Worm (Caenorhabditis elegans) whole organism, midembryonic: Measurements from ENCODE around the gene drp-1.
"Not testable (repeated sequence)": the region's sequence is repeated elsewhere in the genome, so short reads cannot be mapped to it uniquely, and the experiment has no call there.

Experiments used
- T22C8.4 ChIP-seq: fragments of 200-800 bp; sonication (Bioruptor generic); IDR thresholded peaks from 2 replicates; pipeline ENCODE4 v1.3.6; 2022; ENCODE audit warnings: missing genetic modification characterization, missing compliant biosample characterization
- cog-1 ChIP-seq: sonication (generic microtip); optimal IDR thresholded peaks from 2 replicates; lab custom pipeline; 2016; ENCODE audit warnings: missing genetic modification characterization, missing compliant biosample characterization
- flt-1 ChIP-seq: fragments of 200-800 bp; sonication (Bioruptor generic); IDR thresholded peaks from 2 replicates; pipeline ENCODE4 v1.3.6; 2022; ENCODE audit warnings: missing genetic modification characterization, missing compliant biosample characterization
- klf-2 ChIP-seq: fragments of 200-800 bp; sonication (Bioruptor generic); conservative IDR thresholded peaks from 2 replicates; pipeline ENCODE4 v1.3.6; 2022; ENCODE audit warnings: missing genetic modification reagents, missing genetic modification characterization, missing compliant biosample characterization
- med-1 ChIP-seq: sonication (generic microtip); optimal IDR thresholded peaks from 2 replicates; lab custom pipeline; 2017; ENCODE audit warnings: missing genetic modification characterization, mild to moderate bottlenecking, missing compliant biosample characterization, antibody characterized with exemption, missing genetic modification reagents; ENCODE audit not compliant: insufficient read depth
- ref-1 ChIP-seq: fragments of 200-800 bp; sonication (Bioruptor generic); conservative IDR thresholded peaks from 2 replicates; pipeline ENCODE4 v1.3.6; 2022; ENCODE audit warnings: missing genetic modification reagents, missing genetic modification characterization, missing compliant biosample characterization
- tab-1 ChIP-seq: fragments of 200-800 bp; sonication (Bioruptor generic); IDR thresholded peaks from 2 replicates; pipeline ENCODE4 v1.3.6; 2022; ENCODE audit warnings: missing genetic modification characterization, missing compliant biosample characterization
- ztf-23 ChIP-seq: fragments of 200-800 bp; sonication (Bioruptor generic); IDR thresholded peaks from 2 replicates; pipeline ENCODE4 v1.3.6; 2022; ENCODE audit warnings: missing genetic modification reagents, missing genetic modification characterization, missing compliant biosample characterization
- ztf-29 ChIP-seq: fragments of 200-800 bp; sonication (Bioruptor generic); IDR thresholded peaks from 2 replicates; pipeline ENCODE4 v1.3.6; 2022; ENCODE audit warnings: missing genetic modification reagents, missing genetic modification characterization, missing compliant biosample characterization

drp-1 gene

ce11 chrIV:5537813-5538538, at the start of gene drp-1, which contains the start of gene fem-1:
Gene drp-1 (plus strand): TSS chrIV:5538488.
Gene fem-1 (minus strand): TSS chrIV:5537962.
- TF ChIP-seq cog-1 (tag; lab: Kevin White, UChicago) (no peak), ztf-29 (GFP tag; lab: Robert Waterston, UW) (no peak), tab-1 (GFP tag; lab: Robert Waterston, UW) (no peak), ztf-23 (GFP tag; lab: Robert Waterston, UW) (no peak), med-1 (GFP tag; lab: Kevin White, UChicago) (no peak), ref-1 (no peak)

- TF ChIP-seq ref-1; T22C8.4 (GFP tag; lab: Robert Waterston, UW); klf-2: not testable (repeated sequence)
These were observed 47.2 kb upstream of the drp-1 start, which contains the start of gene B0273.115 for ce11 chrIV:5491054-5491453. Gene B0273.115 (minus strand): TSS chrIV:5491154.

- TF ChIP-seq klf-2 (no peak), tab-1 (GFP tag; lab: Robert Waterston, UW) (no peak), med-1 (GFP tag; lab: Kevin White, UChicago) (no peak), ztf-23 (GFP tag; lab: Robert Waterston, UW) (no peak)
These were observed 46.1 kb upstream of the drp-1 start for ce11 chrIV:5492196-5492595.

ce11 chrIV:5493135-5493534, 45.2 kb upstream of the drp-1 start:
- TF ChIP-seq flt-1 (GFP tag; lab: Robert Waterston, UW) (no peak), ztf-29 (GFP tag; lab: Robert Waterston, UW) (no peak), klf-2 (no peak), tab-1 (GFP tag; lab: Robert Waterston, UW) (no peak), med-1 (GFP tag; lab: Kevin White, UChicago) (no peak), ref-1 (no peak), T22C8.4 (GFP tag; lab: Robert Waterston, UW) (no peak), ztf-23 (GFP tag; lab: Robert Waterston, UW) (no peak), cog-1 (tag; lab: Kevin White, UChicago) (no peak)

ce11 chrIV:5493692-5494091, 44.6 kb upstream of the drp-1 start, which contains the start of gene B0273.1:
Gene B0273.1 (plus strand): TSS chrIV:5493992.
- TF ChIP-seq cog-1 (tag; lab: Kevin White, UChicago) = no peak
- TF ChIP-seq tab-1 (GFP tag; lab: Robert Waterston, UW) = no peak
- no peak for TF ChIP-seq ztf-29 (GFP tag; lab: Robert Waterston, UW)
- TF ChIP-seq klf-2 = no peak
- TF ChIP-seq flt-1 (GFP tag; lab: Robert Waterston, UW) = no peak
- TF ChIP-seq ztf-23 (GFP tag; lab: Robert Waterston, UW) = no peak

ce11 chrIV:5494099-5494498, 44.2 kb upstream of the drp-1 start:
- TF ChIP-seq klf-2 (no peak), ztf-23 (GFP tag; lab: Robert Waterston, UW) (no peak), tab-1 (GFP tag; lab: Robert Waterston, UW) (no peak), ref-1 (no peak), ztf-29 (GFP tag; lab: Robert Waterston, UW) (no peak), T22C8.4 (GFP tag; lab: Robert Waterston, UW) (no peak), cog-1 (tag; lab: Kevin White, UChicago) (no peak), med-1 (GFP tag; lab: Kevin White, UChicago) (no peak), flt-1 (GFP tag; lab: Robert Waterston, UW) (no peak)

ce11 chrIV:5501414-5501813, 36.9 kb upstream of the drp-1 start:
- TF ChIP-seq ref-1 (no peak), tab-1 (GFP tag; lab: Robert Waterston, UW) (no peak), flt-1 (GFP tag; lab: Robert Waterston, UW) (no peak), ztf-23 (GFP tag; lab: Robert Waterston, UW) (no peak), T22C8.4 (GFP tag; lab: Robert Waterston, UW) (no peak), cog-1 (tag; lab: Kevin White, UChicago) (no peak)

ce11 chrIV:5502610-5503009, 35.7 kb upstream of the drp-1 start:
- TF ChIP-seq flt-1 (GFP tag; lab: Robert Waterston, UW) (no peak), cog-1 (tag; lab: Kevin White, UChicago) (no peak), T22C8.4 (GFP tag; lab: Robert Waterston, UW) (no peak), med-1 (GFP tag; lab: Kevin White, UChicago) (no peak), ztf-29 (GFP tag; lab: Robert Waterston, UW) (no peak), ref-1 (no peak), tab-1 (GFP tag; lab: Robert Waterston, UW) (no peak), ztf-23 (GFP tag; lab: Robert Waterston, UW) (no peak), klf-2 (no peak)

ce11 chrIV:5506642-5507041, 31.6 kb upstream of the drp-1 start:
- TF ChIP-seq cog-1 (tag; lab: Kevin White, UChicago) = no peak
- no peak for TF ChIP-seq med-1 (GFP tag; lab: Kevin White, UChicago)

ce11 chrIV:5507754-5508153, 30.5 kb upstream of the drp-1 start:
- TF ChIP-seq flt-1 (GFP tag; lab: Robert Waterston, UW) = no peak
- TF ChIP-seq cog-1 (tag; lab: Kevin White, UChicago) = peak; percentile 19
